Fruit fly (Drosophila melanogaster): ENCODE data around the gene Gbeta5.
A peak's percentile ranks its signal among the peaks of the same experiment; 100 is the strongest.

Gene Gbeta5

DNA sequence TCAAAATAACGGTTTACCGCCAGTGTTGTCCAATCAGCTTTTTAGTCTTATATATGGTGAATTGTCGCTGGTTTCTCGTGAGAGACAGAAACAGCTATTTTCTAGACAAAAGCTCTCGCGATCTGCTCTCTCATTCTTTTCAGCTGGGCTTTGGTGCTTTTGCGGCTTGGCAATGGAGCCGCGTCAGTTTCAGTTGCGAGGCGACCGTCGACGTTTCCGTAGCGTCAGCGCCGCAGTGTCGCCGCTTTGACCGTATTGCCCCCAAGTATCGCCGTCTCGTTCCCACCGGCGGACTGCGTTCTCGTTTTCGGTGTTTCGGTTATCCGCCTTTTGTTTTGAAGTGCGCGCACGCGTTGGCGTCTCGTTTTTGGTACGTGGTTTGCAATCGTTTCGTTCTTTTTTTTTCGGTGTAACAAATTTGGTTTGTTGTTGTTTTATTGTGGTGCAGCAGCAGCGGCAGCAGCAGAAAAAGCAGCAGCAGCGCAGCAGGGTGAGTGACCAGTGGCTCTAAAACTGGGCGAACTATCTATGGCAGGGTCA lies 41.0 kb upstream of the Gbeta5 start (continued):
- TF ChIP-seq ems (GFP tag; optimal IDR thresholded peaks at IDR 0.05), result no peak
- no peak for TF ChIP-seq CG3838 (GFP tag; optimal IDR thresholded peaks at IDR 0.05)
- peak; percentile 70 for TF ChIP-seq CG1832 (GFP tag; optimal IDR thresholded peaks at IDR 0.05)
- no peak for TF ChIP-seq Ssrp (tag; optimal IDR thresholded peaks at IDR 0.05)
- TF ChIP-seq fd64A (GFP tag; optimal IDR thresholded peaks at IDR 0.05), result no peak
- TF ChIP-seq hbn (GFP tag; IDR thresholded peaks at IDR 0.05; ENCODE audit: partially characterized antibody), result no peak
- peak; percentile 69 for TF ChIP-seq kni (GFP tag; optimal IDR thresholded peaks at IDR 0.05)
- TF ChIP-seq CG13287 (GFP tag; IDR thresholded peaks at IDR 0.05; ENCODE audit: partially characterized antibody), result peak; percentile 34; the same call in 1 of the 2 replicates
- TF ChIP-seq seq (GFP tag; IDR thresholded peaks at IDR 0.05), result no peak
- TF ChIP-seq CG1647 (GFP tag; optimal IDR thresholded peaks at IDR 0.05), result no peak
- TF ChIP-seq pan (optimal IDR thresholded peaks at IDR 0.05), result no peak
- no peak for TF ChIP-seq pan (GFP tag; optimal IDR thresholded peaks at IDR 0.05 in 1 of 2, IDR thresholded peaks at IDR 0.05 in 1 of 2)
- TF ChIP-seq Abd-B (GFP tag; optimal IDR thresholded peaks at IDR 0.05), result no peak
- TF ChIP-seq shn (GFP tag; optimal IDR thresholded peaks at IDR 0.05), result no peak
- TF ChIP-seq Sry-β (GFP tag; optimal IDR thresholded peaks at IDR 0.05), result peak; percentile 91
- 0 out of 3 replicates have a peak, but pooled peaks have one; percentile 19 for TF ChIP-seq ase (GFP tag; IDR thresholded peaks at IDR 0.05)
- 0 out of 2 replicates have a peak, but pooled peaks have one; percentile 28 for TF ChIP-seq CG14014 (GFP tag; IDR thresholded peaks at IDR 0.05)
- TF ChIP-seq odd (GFP tag; optimal IDR thresholded peaks at IDR 0.05), result no peak
- no peak for TF ChIP-seq tio (GFP tag; optimal IDR thresholded peaks at IDR 0.05)
- no peak for TF ChIP-seq trh (GFP tag; optimal IDR thresholded peaks at IDR 0.05)
- TF ChIP-seq CG12155 (GFP tag; optimal IDR thresholded peaks at IDR 0.05), result no peak
- 0 out of 2 replicates have a peak, but pooled peaks have one; percentile 9 for TF ChIP-seq E2f2 (GFP tag; IDR thresholded peaks at IDR 0.05)
- TF ChIP-seq CG5953 (GFP tag; IDR thresholded peaks at IDR 0.05), result peak; percentile 57; the same call in 1 of the 2 replicates
- TF ChIP-seq fd96Cb (tag; optimal IDR thresholded peaks at IDR 0.05), result no peak
- no peak for TF ChIP-seq gcm (GFP tag; optimal IDR thresholded peaks at IDR 0.05)
- TF ChIP-seq NC2β (GFP tag; optimal IDR thresholded peaks at IDR 0.05), result no peak
- no peak for TF ChIP-seq Max (GFP tag; optimal IDR thresholded peaks at IDR 0.05)
- no peak for TF ChIP-seq CG31441 (GFP tag; IDR thresholded peaks at IDR 0.05)
- no peak for TF ChIP-seq tll (GFP tag; optimal IDR thresholded peaks at IDR 0.05)
- TF ChIP-seq CG42726 (GFP tag; IDR thresholded peaks at IDR 0.05; ENCODE audit: partially characterized antibody), result no peak
- TF ChIP-seq Sry-δ (GFP tag; optimal IDR thresholded peaks at IDR 0.05), result no peak
- TF ChIP-seq CG10274 (GFP tag; optimal IDR thresholded peaks at IDR 0.05), result no peak
- no peak for TF ChIP-seq CG3407 (GFP tag; optimal IDR thresholded peaks at IDR 0.05)
- TF ChIP-seq crp (GFP tag; optimal IDR thresholded peaks at IDR 0.05), result no peak
- TF ChIP-seq Jarid2 (GFP tag; optimal IDR thresholded peaks at IDR 0.05), result peak; percentile 95
- TF ChIP-seq CG4424 (GFP tag; optimal IDR thresholded peaks at IDR 0.05), result no peak
- TF ChIP-seq D19A (tag; optimal IDR thresholded peaks at IDR 0.05), result no peak
- no peak for TF ChIP-seq pros (GFP tag; optimal IDR thresholded peaks at IDR 0.05)
- peak; percentile 58; the same call in 1 of the 3 replicates for TF ChIP-seq CG34422 (GFP tag; IDR thresholded peaks at IDR 0.05)
- no peak for TF ChIP-seq org-1 (GFP tag; optimal IDR thresholded peaks at IDR 0.05)
- no peak for TF ChIP-seq Hmr (GFP tag; optimal IDR thresholded peaks at IDR 0.05)
- TF ChIP-seq ATbp (GFP tag; optimal IDR thresholded peaks at IDR 0.05), result no peak
- no peak for TF ChIP-seq chif (GFP tag; optimal IDR thresholded peaks at IDR 0.05)
- TF ChIP-seq CG6683 (GFP tag; optimal IDR thresholded peaks at IDR 0.05), result no peak
- TF ChIP-seq D19B (GFP tag; optimal IDR thresholded peaks at IDR 0.05), result no peak
- no peak for TF ChIP-seq ttk (GFP tag; IDR thresholded peaks at IDR 0.05)
- TF ChIP-seq CG15011 (GFP tag; optimal IDR thresholded peaks at IDR 0.05), result no peak
- TF ChIP-seq MBD-R2 (GFP tag; IDR thresholded peaks at IDR 0.05), result no peak; the same call in 1 of the 2 replicates
- TF ChIP-seq Nf-YB (GFP tag; optimal IDR thresholded peaks at IDR 0.05), result no peak
- TF ChIP-seq Gsc (GFP tag; IDR thresholded peaks at IDR 0.05), result no peak

All from whole organism, embryonic.